Fruit fly (Drosophila melanogaster) whole organism, wandering third instar larva: ENCODE data around the gene msd5.

ENCODE experiments used
- tai ChIP-seq: sonication (Bioruptor generic); optimal IDR thresholded peaks from 2 replicates; lab custom pipeline; 2016; ENCODE audit warnings: missing biosample characterization, missing genetic modification characterization
- usp ChIP-seq: fragments of >200 bp; optimal IDR thresholded peaks from 2 replicates; lab custom pipeline; 2017; ENCODE audit warnings: missing biosample characterization, missing genetic modification characterization

DNA sequence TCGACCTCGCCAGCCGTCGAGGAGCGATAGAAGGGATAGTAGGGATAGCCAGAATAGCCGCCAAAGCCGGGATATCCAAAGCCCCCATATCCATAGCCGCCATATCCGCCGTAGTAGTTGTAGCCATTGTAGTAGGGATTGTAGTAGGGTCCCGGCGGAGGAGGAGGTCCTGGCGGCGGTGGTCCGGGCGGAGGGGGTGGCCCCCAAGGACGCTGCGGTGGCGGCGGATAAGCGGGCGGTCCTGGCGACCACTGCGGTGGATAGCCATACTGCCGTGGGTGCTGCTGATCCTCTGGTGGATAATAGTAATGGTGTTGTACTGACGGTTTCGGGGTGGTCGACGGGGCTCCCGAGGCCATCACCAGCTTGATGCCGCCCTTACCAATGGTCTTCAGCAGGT, 10.8 kb downstream of the msd5 start:
- TF ChIP-seq tai (GFP tag; lab: Kevin White, UChicago) (no peak), usp (GFP tag; lab: Kevin White, UChicago) (no peak)
